Fruit fly (Drosophila melanogaster) whole organism, prepupa: Measurements from ENCODE around the gene gry.

Experiments
- CG6792 ChIP-seq: fragments of 200-800 bp; sonication (Bioruptor generic); optimal IDR thresholded peaks from 3 replicates; lab custom pipeline; 2016; ENCODE audit warnings: missing biosample characterization, missing genetic modification characterization
- CG6808 ChIP-seq: fragments of 200-800 bp; sonication (Bioruptor generic); optimal IDR thresholded peaks from 3 replicates; lab custom pipeline; 2017; ENCODE audit warnings: missing biosample characterization, missing genetic modification characterization, mild to moderate bottlenecking, moderate library complexity, missing genetic modification reagents
- Lpt ChIP-seq: fragments of 200-800 bp; sonication (Bioruptor generic); optimal IDR thresholded peaks from 3 replicates; lab custom pipeline; 2016; ENCODE audit warnings: missing biosample characterization, missing genetic modification characterization
- Met ChIP-seq: fragments of 200-800 bp; sonication (Bioruptor generic); optimal IDR thresholded peaks from 3 replicates; lab custom pipeline; 2016; ENCODE audit warnings: missing biosample characterization, missing genetic modification characterization

DNA sequence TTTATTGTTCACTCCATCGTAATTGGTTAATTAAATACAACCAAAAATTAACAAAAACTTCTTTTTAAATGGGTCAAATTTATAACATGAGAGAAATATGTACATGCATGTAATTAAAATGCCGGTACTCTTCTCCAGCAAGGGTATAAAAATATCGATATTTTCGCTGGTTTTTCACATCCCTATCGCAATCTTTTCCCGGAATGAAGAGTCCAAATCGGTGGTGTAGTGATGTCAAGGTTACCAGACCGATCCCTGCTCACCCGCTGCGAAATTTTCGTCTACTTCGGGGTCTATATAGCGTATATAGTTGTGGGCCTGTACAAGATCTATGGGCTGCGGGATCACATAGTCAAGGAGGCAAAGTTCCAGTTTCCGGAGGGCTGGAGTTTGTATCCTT is 36.9 kb upstream of the gry start, which contains the start of gene rasp:
- TF ChIP-seq CG6808 (GFP tag; lab: Kevin White, UChicago): no peak
- no peak for TF ChIP-seq CG6792 (GFP tag; lab: Kevin White, UChicago)
- no peak for TF ChIP-seq Met (GFP tag; lab: Kevin White, UChicago)
- no peak for TF ChIP-seq Lpt (GFP tag; lab: Kevin White, UChicago)
